Worm (Caenorhabditis elegans): ENCODE data around the gene exos-8.

ce11 chrII:6708980-6709379, 32.5 kb upstream of the exos-8 start:
- TF ChIP-seq tra-4 (tag; optimal IDR thresholded peaks at IDR 0.05) (no peak), ama-1 (optimal IDR thresholded peaks at IDR 0.05) (no peak), pes-1 (GFP tag; IDR thresholded peaks at IDR 0.05) (no peak), aly-1 (tag; optimal IDR thresholded peaks at IDR 0.05) (no peak), hnd-1 (tag; optimal IDR thresholded peaks at IDR 0.05) (no peak), scrt-1 (GFP tag; IDR thresholded peaks at IDR 0.05) (no peak), tbx-37 (GFP tag; conservative IDR thresholded peaks at IDR 0.05) (no peak), tbx-11 (GFP tag; IDR thresholded peaks at IDR 0.05) (no peak), flt-1 (GFP tag; IDR thresholded peaks at IDR 0.05) (no peak), sea-1 (GFP tag; conservative IDR thresholded peaks at IDR 0.05) (no peak)

Data from whole organism, early embryonic.